Worm (Caenorhabditis elegans) whole organism, L3 larva: ENCODE measurements around the gene F09E5.16.

Experiments
- daf-12 ChIP-seq: fragments of 150-350 bp; optimal IDR thresholded peaks from 2 replicates; lab custom pipeline; 2014; ENCODE audit warnings: missing biosample characterization, missing genetic modification reagents, missing genetic modification characterization
- egl-27 ChIP-seq: sonication (generic microtip); optimal IDR thresholded peaks from 4 replicates; lab custom pipeline; 2017; ENCODE audit warnings: missing biosample characterization, missing genetic modification reagents, missing genetic modification characterization
- lin-39 ChIP-seq: fragments of 150-350 bp; optimal IDR thresholded peaks from 2 replicates; lab custom pipeline; 2018; ENCODE audit warnings: missing biosample characterization, missing genetic modification reagents, missing genetic modification characterization
- nfya-1 ChIP-seq: sonication (generic microtip); optimal IDR thresholded peaks from 2 replicates; lab custom pipeline; 2017; ENCODE audit warnings: missing genetic modification characterization, mild to moderate bottlenecking, missing compliant biosample characterization, antibody characterized with exemption, moderate library complexity; ENCODE audit not compliant: insufficient read depth
- nhr-77 ChIP-seq: fragments of 150-350 bp; optimal IDR thresholded peaks from 2 replicates; lab custom pipeline; 2014; ENCODE audit warnings: missing biosample characterization, missing genetic modification characterization
- snpc-4 ChIP-seq: fragments of 150-350 bp; optimal IDR thresholded peaks from 2 replicates; lab custom pipeline; 2014; ENCODE audit warnings: missing biosample characterization, missing genetic modification characterization

DNA sequence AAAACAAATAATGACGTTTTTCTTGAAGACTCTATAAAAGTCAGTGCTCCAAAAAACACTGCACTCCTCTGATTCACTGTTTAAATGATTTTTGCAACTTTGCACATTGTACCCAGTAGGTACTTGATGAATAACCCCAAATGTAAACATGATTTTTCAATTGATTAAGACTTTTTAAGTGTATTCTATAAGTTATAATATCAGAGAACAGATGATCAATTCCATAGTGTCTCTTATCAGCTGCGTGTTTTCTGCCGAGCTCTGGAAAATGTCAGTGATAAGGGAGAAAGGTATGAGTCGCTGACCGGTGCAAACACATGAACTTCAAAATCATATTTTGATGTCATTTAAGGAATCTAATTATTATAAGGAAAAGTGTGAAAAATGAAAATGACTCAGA is 41.8 kb downstream of the F09E5.16 start:
- TF ChIP-seq snpc-4 (tag; lab: Kevin White, UChicago) (no peak), nfya-1 (tag; lab: Kevin White, UChicago) (no peak), lin-39 (tag; lab: Kevin White, UChicago) (no peak), egl-27 (tag; lab: Kevin White, UChicago) (no peak), daf-12 (tag; lab: Kevin White, UChicago) (no peak), nhr-77 (tag; lab: Kevin White, UChicago) (no peak)
